ENCODE assay signal across 1 fruit fly cellular context in the genomic region with DNA sequence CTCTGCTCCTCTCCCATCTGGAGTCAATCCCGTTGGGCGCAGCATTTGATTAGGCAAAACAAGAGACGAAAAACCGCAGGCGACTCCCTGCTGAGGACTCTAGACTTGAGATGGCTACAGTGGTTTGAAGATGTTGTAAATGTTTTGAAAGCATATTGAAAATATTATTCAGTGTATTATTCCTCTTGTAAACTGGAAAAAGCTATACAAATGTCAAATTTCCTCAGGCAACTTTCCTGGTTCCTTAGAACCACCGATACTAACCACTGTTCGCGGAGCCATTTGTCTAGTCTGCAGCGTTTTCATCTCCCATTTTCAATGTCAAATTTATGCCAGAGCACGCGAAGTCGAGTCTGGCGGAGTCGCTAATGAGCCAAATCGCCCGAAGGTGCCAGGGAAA.
A peak's percentile ranks its signal among the peaks of the same experiment; 100 is the strongest.
TF ChIP-seq lines count a peak whose summit lies in the region.

No protein-coding gene starts in this region.

TF ChIP-seq in whole organism, embryonic, 481 proteins besides CTCF, POLR2A, EP300 and RAD21 (continued from another document):
- peak; percentile 22; the same call in 1 of the 2 replicates for TF ChIP-seq CG14441 (GFP tag; IDR thresholded peaks at IDR 0.05; lab: Robert Waterston, UW)
- peak; percentile 47 for TF ChIP-seq Med (GFP tag; lab: Kevin White, UChicago)
- TF ChIP-seq H2.0 (GFP tag; IDR thresholded peaks at IDR 0.05; lab: Robert Waterston, UW): 0 out of 2 replicates have a peak, but pooled peaks have one; percentile 13
- TF ChIP-seq tin (GFP tag; optimal IDR thresholded peaks at IDR 0.05; lab: Kevin White, UChicago): no peak
- no peak for TF ChIP-seq CrebB (tag; optimal IDR thresholded peaks at IDR 0.05; lab: Kevin White, UChicago)
- TF ChIP-seq CG11504 (tag; optimal IDR thresholded peaks at IDR 0.05; lab: Kevin White, UChicago): peak; percentile 0
- TF ChIP-seq tio (GFP tag; optimal IDR thresholded peaks at IDR 0.05; lab: Kevin White, UChicago): no peak
- no peak for TF ChIP-seq vvl (GFP tag; IDR thresholded peaks at IDR 0.05; lab: Robert Waterston, UW)
- TF ChIP-seq CG34422 (GFP tag; IDR thresholded peaks at IDR 0.05; lab: Robert Waterston, UW): no peak
- no peak for TF ChIP-seq CG2199 (GFP tag; IDR thresholded peaks at IDR 0.05; lab: Robert Waterston, UW)
- peak; percentile 18 for TF ChIP-seq CG2120 (GFP tag; optimal IDR thresholded peaks at IDR 0.05; lab: Kevin White, UChicago)
- TF ChIP-seq CG1603 (tag; optimal IDR thresholded peaks at IDR 0.05; lab: Kevin White, UChicago): peak; percentile 4
- peak; percentile 26; the same call in 1 of the 2 replicates for TF ChIP-seq CG14014 (GFP tag; IDR thresholded peaks at IDR 0.05; lab: Robert Waterston, UW)
- peak; percentile 15; the same call in 1 of the 2 replicates for TF ChIP-seq CG10366 (GFP tag; IDR thresholded peaks at IDR 0.05; lab: Robert Waterston, UW)
- TF ChIP-seq CG2678 (tag; optimal IDR thresholded peaks at IDR 0.05; lab: Kevin White, UChicago): peak; percentile 0
- TF ChIP-seq row (GFP tag; IDR thresholded peaks at IDR 0.05; lab: Robert Waterston, UW): peak; percentile 54
- no peak for TF ChIP-seq CG16813 (GFP tag; IDR thresholded peaks at IDR 0.05; lab: Robert Waterston, UW; ENCODE audit: partially characterized antibody)
- TF ChIP-seq CG13296 (GFP tag; optimal IDR thresholded peaks at IDR 0.05; lab: Kevin White, UChicago): no peak
- TF ChIP-seq CG8281 (tag; optimal IDR thresholded peaks at IDR 0.05; lab: Kevin White, UChicago): no peak
- TF ChIP-seq CG12769 (tag; optimal IDR thresholded peaks at IDR 0.05; lab: Kevin White, UChicago): peak; percentile 6
